Worm (Caenorhabditis elegans) whole organism, L2 larva: ENCODE data around the gene zig-10.

Experiments used
- ZK546.5 ChIP-seq: sonication (generic microtip); optimal IDR thresholded peaks from 2 replicates; lab custom pipeline; 2017; ENCODE audit warnings: missing biosample characterization, missing genetic modification characterization
- ama-1 ChIP-seq: fragments of 150-350 bp; optimal IDR thresholded peaks from 2 replicates; lab custom pipeline; 2018; ENCODE audit warnings: inconsistent platforms
- egl-27 ChIP-seq: sonication (generic microtip); optimal IDR thresholded peaks from 3 replicates; lab custom pipeline; 2017; ENCODE audit warnings: missing biosample characterization, missing genetic modification reagents, missing genetic modification characterization
- elt-3 ChIP-seq: sonication (generic microtip); optimal IDR thresholded peaks from 2 replicates; lab custom pipeline; 2017; ENCODE audit warnings: missing biosample characterization, missing genetic modification characterization
- fos-1 ChIP-seq: fragments of 150-350 bp; optimal IDR thresholded peaks from 2 replicates; lab custom pipeline; 2014; ENCODE audit warnings: missing biosample characterization, missing genetic modification characterization
- mdl-1 ChIP-seq, 2 experiments: fragments of 150-350 bp in 1 of 2; sonication (generic microtip) in 1 of 2; optimal IDR thresholded peaks; 2 replicates each; lab custom pipeline; 2017; ENCODE audit warnings: missing biosample characterization in 2 of 2, missing genetic modification characterization in 2 of 2
- nhr-11 ChIP-seq: fragments of 150-350 bp; optimal IDR thresholded peaks from 2 replicates; lab custom pipeline; 2014; ENCODE audit warnings: missing biosample characterization, missing genetic modification characterization
- nhr-23 ChIP-seq: fragments of 150-350 bp; optimal IDR thresholded peaks from 2 replicates; lab custom pipeline; 2014; ENCODE audit warnings: missing biosample characterization, missing genetic modification reagents, missing genetic modification characterization
- nhr-6 ChIP-seq: fragments of 150-350 bp; optimal IDR thresholded peaks from 2 replicates; lab custom pipeline; 2014; ENCODE audit warnings: missing biosample characterization, missing genetic modification characterization
- snpc-4 ChIP-seq: fragments of 150-350 bp; optimal IDR thresholded peaks from 2 replicates; lab custom pipeline; 2014; ENCODE audit warnings: missing biosample characterization, missing genetic modification characterization
- unc-55 ChIP-seq: fragments of 150-350 bp; sonication (generic microtip); optimal IDR thresholded peaks from 3 replicates; lab custom pipeline; 2014; ENCODE audit warnings: missing biosample characterization, missing genetic modification reagents, missing genetic modification characterization
- unc-62 ChIP-seq: fragments of 150-350 bp; optimal IDR thresholded peaks from 2 replicates; lab custom pipeline; 2014; ENCODE audit warnings: missing biosample characterization, missing genetic modification reagents, missing genetic modification characterization
- ztf-1 ChIP-seq: fragments of 200-800 bp; sonication (Bioruptor generic); conservative IDR thresholded peaks from 2 replicates; pipeline ENCODE4 v1.3.6; 2022; ENCODE audit warnings: missing genetic modification characterization, missing compliant biosample characterization

DNA sequence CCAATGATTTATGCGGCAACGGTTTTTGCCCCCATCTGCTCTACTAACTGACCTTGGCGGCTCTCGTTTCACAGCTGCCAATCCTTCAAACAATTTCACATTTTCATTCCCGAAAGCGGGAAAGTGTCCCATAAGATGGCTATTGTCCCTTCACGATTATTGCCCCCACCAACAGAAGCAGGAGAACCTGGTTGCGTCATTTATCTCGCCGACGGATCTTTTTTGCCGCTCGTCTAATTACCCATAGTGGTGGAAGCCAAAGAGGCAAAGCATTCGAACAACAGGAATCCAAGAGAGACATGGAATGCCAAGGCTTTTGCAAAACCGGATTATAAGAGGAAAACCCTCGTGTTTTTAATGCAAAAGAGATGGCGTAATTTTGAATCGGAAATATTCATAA is 10.6 kb downstream of the zig-10 start:
- no peak for TF ChIP-seq elt-3
- no peak for TF ChIP-seq snpc-4 (tag; lab: Kevin White, UChicago)
- no peak for TF ChIP-seq mdl-1 (tag; optimal IDR thresholded peaks at IDR 0.05; lab: Kevin White, UChicago)
- no peak for TF ChIP-seq ama-1 (lab: Kevin White, UChicago)
- TF ChIP-seq nhr-11 (tag; lab: Kevin White, UChicago): no peak
- no peak for TF ChIP-seq nhr-23 (tag; lab: Kevin White, UChicago)
- TF ChIP-seq egl-27: no peak
- TF ChIP-seq unc-55 (GFP tag; lab: Kevin White, UChicago): no peak
- TF ChIP-seq unc-62: no peak
- no peak for TF ChIP-seq fos-1 (tag; lab: Kevin White, UChicago)
- TF ChIP-seq ztf-1: no peak
- TF ChIP-seq nhr-6: no peak
- TF ChIP-seq ZK546.5: no peak
